Fruit fly (Drosophila melanogaster) whole organism, prepupa: Measurements from ENCODE around the gene CG32152.
A peak's percentile ranks its signal among the peaks of the same experiment; 100 is the strongest.

Experiments
- Blimp-1 ChIP-seq: fragments of 200-800 bp; sonication (Bioruptor generic); optimal IDR thresholded peaks from 3 replicates; lab custom pipeline; 2017; ENCODE audit warnings: missing biosample characterization, missing genetic modification characterization, mild to moderate bottlenecking, moderate library complexity, missing genetic modification reagents
- CG10631 ChIP-seq: fragments of 200-800 bp; sonication (Bioruptor generic); optimal IDR thresholded peaks from 2 replicates; lab custom pipeline; 2016; ENCODE audit warnings: missing biosample characterization, missing genetic modification characterization
- CG10669 ChIP-seq: fragments of 200-800 bp; sonication (Bioruptor generic); optimal IDR thresholded peaks from 3 replicates; lab custom pipeline; 2018; ENCODE audit warnings: missing biosample characterization, mild to moderate bottlenecking, missing genetic modification characterization, moderate library complexity
- CG11294 ChIP-seq: fragments of 200-800 bp; sonication (Bioruptor generic); IDR thresholded peaks from 2 replicates; pipeline ENCODE4 v1.3.6; 2022; ENCODE audit warnings: missing biosample characterization, missing genetic modification characterization
- CG11762 ChIP-seq: fragments of 200-800 bp; sonication (Bioruptor generic); optimal IDR thresholded peaks from 3 replicates; lab custom pipeline; 2016; ENCODE audit warnings: missing biosample characterization, missing genetic modification characterization; ENCODE audit not compliant: insufficient read depth
- CG1621 ChIP-seq: fragments of 200-800 bp; sonication (Bioruptor generic); optimal IDR thresholded peaks from 3 replicates; lab custom pipeline; 2018; ENCODE audit warnings: missing biosample characterization, mild to moderate bottlenecking, missing genetic modification characterization
- CG3032 ChIP-seq: fragments of 200-800 bp; optimal IDR thresholded peaks from 2 replicates; lab custom pipeline; 2019; ENCODE audit warnings: missing biosample characterization, mild to moderate bottlenecking, missing genetic modification characterization, moderate library complexity
- CG31627 ChIP-seq: fragments of 200-800 bp; sonication (Bioruptor generic); optimal IDR thresholded peaks from 3 replicates; lab custom pipeline; 2016; ENCODE audit warnings: missing biosample characterization, missing genetic modification characterization
- CG32006 ChIP-seq: fragments of 200-800 bp; sonication (Bioruptor generic); optimal IDR thresholded peaks from 3 replicates; lab custom pipeline; 2017; ENCODE audit warnings: missing biosample characterization, mild to moderate bottlenecking, missing genetic modification characterization
- CG3919 ChIP-seq: fragments of 200-800 bp; sonication (Bioruptor generic); optimal IDR thresholded peaks from 3 replicates; lab custom pipeline; 2016; ENCODE audit warnings: missing biosample characterization, missing genetic modification characterization
- CG6163 ChIP-seq: fragments of 200-800 bp; sonication (Bioruptor generic); IDR thresholded peaks from 3 replicates; pipeline ENCODE4 v1.3.6; 2022; ENCODE audit warnings: missing biosample characterization, missing genetic modification characterization
- CG6276 ChIP-seq: fragments of 200-800 bp; sonication (Bioruptor generic); optimal IDR thresholded peaks from 2 replicates; lab custom pipeline; 2017; ENCODE audit warnings: missing biosample characterization, mild to moderate bottlenecking, missing genetic modification characterization
- CG6792 ChIP-seq: fragments of 200-800 bp; sonication (Bioruptor generic); optimal IDR thresholded peaks from 3 replicates; lab custom pipeline; 2016; ENCODE audit warnings: missing biosample characterization, missing genetic modification characterization
- CG6808 ChIP-seq: fragments of 200-800 bp; sonication (Bioruptor generic); optimal IDR thresholded peaks from 3 replicates; lab custom pipeline; 2017; ENCODE audit warnings: missing biosample characterization, missing genetic modification characterization, mild to moderate bottlenecking, moderate library complexity, missing genetic modification reagents
- CG6854 ChIP-seq: fragments of 200-800 bp; sonication (Bioruptor generic); optimal IDR thresholded peaks from 2 replicates; lab custom pipeline; 2017; ENCODE audit warnings: missing biosample characterization, mild to moderate bottlenecking, missing genetic modification characterization
- CG8119 ChIP-seq: fragments of 200-800 bp; sonication (Bioruptor generic); IDR thresholded peaks from 3 replicates; pipeline ENCODE4 v1.3.6; 2022; ENCODE audit warnings: missing biosample characterization, missing genetic modification characterization
- CG8319 ChIP-seq: fragments of 200-800 bp; sonication (Bioruptor generic); optimal IDR thresholded peaks from 3 replicates; lab custom pipeline; 2016; ENCODE audit warnings: missing biosample characterization, missing genetic modification characterization
- CG9139 ChIP-seq: fragments of 200-800 bp; sonication (Bioruptor generic); optimal IDR thresholded peaks from 3 replicates; lab custom pipeline; 2017; ENCODE audit warnings: missing biosample characterization, mild to moderate bottlenecking, missing genetic modification characterization
- Eip78C ChIP-seq: fragments of 200-800 bp; sonication (Bioruptor generic); peaks from one replicate; lab custom pipeline; 2016; ENCODE audit warnings: missing biosample characterization, missing genetic modification characterization
- Eip93F ChIP-seq: fragments of 200-800 bp; sonication (Bioruptor generic); optimal IDR thresholded peaks from 2 replicates; lab custom pipeline; 2016; ENCODE audit warnings: missing biosample characterization, mild to moderate bottlenecking, missing genetic modification characterization
- Ets21C ChIP-seq: fragments of 200-800 bp; sonication (Bioruptor generic); optimal IDR thresholded peaks from 3 replicates; lab custom pipeline; 2016; ENCODE audit warnings: missing biosample characterization, missing genetic modification characterization
- Ets96B ChIP-seq: fragments of 200-800 bp; optimal IDR thresholded peaks from 2 replicates; lab custom pipeline; 2019; ENCODE audit warnings: missing biosample characterization, mild to moderate bottlenecking, missing genetic modification characterization, moderate library complexity
- Hr38 ChIP-seq: sonication (Bioruptor generic); optimal IDR thresholded peaks from 2 replicates; lab custom pipeline; 2016; ENCODE audit warnings: missing biosample characterization, missing genetic modification characterization
- Hr39 ChIP-seq: fragments of 200-800 bp; sonication (Bioruptor generic); optimal IDR thresholded peaks from 2 replicates; lab custom pipeline; 2016; ENCODE audit warnings: missing biosample characterization, missing genetic modification characterization
- Met ChIP-seq: fragments of 200-800 bp; sonication (Bioruptor generic); optimal IDR thresholded peaks from 3 replicates; lab custom pipeline; 2016; ENCODE audit warnings: missing biosample characterization, missing genetic modification characterization
- Smox ChIP-seq: fragments of 200-800 bp; sonication (Bioruptor generic); optimal IDR thresholded peaks from 3 replicates; lab custom pipeline; 2016; ENCODE audit warnings: missing biosample characterization, missing genetic modification characterization
- Sox102F ChIP-seq: fragments of 200-800 bp; sonication (Bioruptor generic); optimal IDR thresholded peaks from 2 replicates; lab custom pipeline; 2016; ENCODE audit warnings: missing biosample characterization, mild to moderate bottlenecking, missing genetic modification characterization
- Sox14 ChIP-seq: fragments of 200-800 bp; sonication (Bioruptor generic); optimal IDR thresholded peaks from 3 replicates; lab custom pipeline; 2016; ENCODE audit warnings: missing biosample characterization, missing genetic modification characterization
- Sox15 ChIP-seq: fragments of 200-800 bp; sonication (Bioruptor generic); optimal IDR thresholded peaks from 3 replicates; lab custom pipeline; 2016; ENCODE audit warnings: missing biosample characterization, missing genetic modification characterization
- acj6 ChIP-seq: fragments of 200-800 bp; sonication (Bioruptor generic); optimal IDR thresholded peaks from 3 replicates; lab custom pipeline; 2016; ENCODE audit warnings: missing biosample characterization, missing genetic modification characterization
- cyc ChIP-seq: fragments of 200-800 bp; sonication (Bioruptor generic); optimal IDR thresholded peaks from 3 replicates; lab custom pipeline; 2016; ENCODE audit warnings: missing biosample characterization, missing genetic modification characterization
- dac ChIP-seq: fragments of 200-800 bp; sonication (Bioruptor generic); optimal IDR thresholded peaks from 2 replicates; lab custom pipeline; 2017; ENCODE audit warnings: missing biosample characterization, mild to moderate bottlenecking, missing genetic modification characterization
- eg ChIP-seq: fragments of 200-800 bp; sonication (Bioruptor generic); IDR thresholded peaks from 3 replicates; pipeline ENCODE4 v1.3.6; 2022; ENCODE audit warnings: missing biosample characterization, missing genetic modification characterization
- esn ChIP-seq: fragments of 200-800 bp; sonication (Bioruptor generic); optimal IDR thresholded peaks from 2 replicates; lab custom pipeline; 2016; ENCODE audit warnings: missing biosample characterization, mild to moderate bottlenecking, missing genetic modification characterization, moderate library complexity
- fd85E ChIP-seq: fragments of 200-800 bp; sonication (Bioruptor generic); optimal IDR thresholded peaks from 3 replicates; lab custom pipeline; 2016; ENCODE audit warnings: missing biosample characterization, missing genetic modification characterization
- fkh ChIP-seq: fragments of 200-800 bp; sonication (Bioruptor generic); optimal IDR thresholded peaks from 3 replicates; lab custom pipeline; 2017; ENCODE audit warnings: missing biosample characterization, mild to moderate bottlenecking, missing genetic modification characterization, moderate library complexity
- lz ChIP-seq: fragments of 200-800 bp; sonication (Bioruptor generic); optimal IDR thresholded peaks from 3 replicates; lab custom pipeline; 2016; ENCODE audit warnings: missing biosample characterization, missing genetic modification characterization
- net ChIP-seq: fragments of 200-800 bp; sonication (Bioruptor generic); optimal IDR thresholded peaks from 3 replicates; lab custom pipeline; 2016; ENCODE audit warnings: missing biosample characterization, missing genetic modification characterization
- salr ChIP-seq, 2 experiments: fragments of 200-800 bp; sonication (Bioruptor generic); optimal IDR thresholded peaks; 3 replicates each; lab custom pipeline; 2016 to 2018; ENCODE audit warnings: missing biosample characterization in 2 of 2, missing genetic modification characterization in 2 of 2, mild to moderate bottlenecking in 1 of 2
- ss ChIP-seq, 2 experiments: fragments of 200-800 bp; sonication (Bioruptor generic); optimal IDR thresholded peaks; 2 replicates in 1 of 2; 3 replicates in 1 of 2; lab custom pipeline; 2017 to 2018; ENCODE audit warnings: mild to moderate bottlenecking in 2 of 2, missing biosample characterization in 2 of 2, missing genetic modification characterization in 2 of 2, moderate library complexity in 1 of 2
- svp ChIP-seq: fragments of 200-800 bp; sonication (Bioruptor generic); peaks from one replicate; lab custom pipeline; 2016; ENCODE audit warnings: missing biosample characterization, missing genetic modification characterization
- vri ChIP-seq: fragments of 200-800 bp; sonication (Bioruptor generic); optimal IDR thresholded peaks from 3 replicates; lab custom pipeline; 2016; ENCODE audit warnings: missing biosample characterization, mild to moderate bottlenecking, missing genetic modification characterization

CG32152 gene

dm6 chr3L:16167723-16168386, 24.0 kb upstream of the CG32152 start (continued):
- TF ChIP-seq ss (GFP tag; optimal IDR thresholded peaks at IDR 0.05; lab: Kevin White, UChicago) (no peak), cyc (no peak), CG6854 (GFP tag; lab: Kevin White, UChicago) (no peak), CG10631 (peak; percentile 2), vri (no peak), net (GFP tag; lab: Kevin White, UChicago) (no peak), Blimp-1 (no peak), CG6163 (GFP tag; lab: Robert Waterston, UW) (no peak)

DNA sequence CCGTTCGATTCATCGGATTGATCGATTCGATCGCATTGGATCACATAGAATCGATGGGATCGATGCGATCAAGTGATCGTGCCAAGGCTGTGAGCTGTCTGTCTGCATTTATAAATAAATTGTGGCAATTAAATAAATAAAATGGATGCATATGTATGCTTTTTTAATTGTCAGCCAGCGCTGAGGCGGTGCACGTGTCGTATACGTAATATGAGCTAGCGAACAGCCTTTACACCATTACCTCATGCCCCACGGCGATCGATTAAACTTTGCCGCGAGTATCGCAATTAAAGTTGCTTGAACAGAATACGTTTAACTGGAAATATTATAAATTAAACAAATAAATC, 23.1 kb upstream of the CG32152 start:
- peak; percentile 56 for TF ChIP-seq Eip78C (GFP tag; lab: Kevin White, UChicago)
- TF ChIP-seq salr (GFP tag; optimal IDR thresholded peaks at IDR 0.05; lab: Kevin White, UChicago) = no peak

- no peak for TF ChIP-seq CG8319
- TF ChIP-seq Sox14 (GFP tag; lab: Kevin White, UChicago) = no peak
- no peak for TF ChIP-seq Hr39 (GFP tag; lab: Kevin White, UChicago)
- TF ChIP-seq CG8119 (GFP tag; lab: Robert Waterston, UW) = 0 out of 3 replicates have a peak, but pooled peaks have one; percentile 11
- TF ChIP-seq Eip93F (GFP tag; lab: Kevin White, UChicago) = no peak
- no peak for TF ChIP-seq acj6
- no peak for TF ChIP-seq CG10631
- no peak for TF ChIP-seq dac
- TF ChIP-seq CG6808 = no peak
- no peak for TF ChIP-seq CG11294
- TF ChIP-seq fd85E (GFP tag; lab: Kevin White, UChicago) = no peak
- 0 out of 3 replicates have a peak, but pooled peaks have one; percentile 11 for TF ChIP-seq CG6163 (GFP tag; lab: Robert Waterston, UW)
- TF ChIP-seq CG1621 = no peak
- no peak for TF ChIP-seq Ets96B (tag; lab: Kevin White, UChicago)
- TF ChIP-seq CG6276 (GFP tag; lab: Kevin White, UChicago) = no peak
- TF ChIP-seq Met (GFP tag; lab: Kevin White, UChicago) = no peak
- peak; percentile 62 for TF ChIP-seq Eip78C (GFP tag; lab: Kevin White, UChicago)
- no peak for TF ChIP-seq esn (GFP tag; lab: Kevin White, UChicago)
- no peak for TF ChIP-seq CG3919
- no peak for TF ChIP-seq cyc
- TF ChIP-seq CG3032 (tag; lab: Kevin White, UChicago) = no peak
- TF ChIP-seq svp (GFP tag; lab: Kevin White, UChicago) = peak; percentile 40
- no peak for TF ChIP-seq eg (GFP tag; lab: Robert Waterston, UW)
- TF ChIP-seq lz (GFP tag; lab: Kevin White, UChicago) = no peak
- peak; percentile 46 for TF ChIP-seq vri
- no peak for TF ChIP-seq CG6854 (GFP tag; lab: Kevin White, UChicago)
- no peak for TF ChIP-seq CG6792 (GFP tag; lab: Kevin White, UChicago)
- no peak for TF ChIP-seq CG9139 (GFP tag; lab: Kevin White, UChicago)
- peak; percentile 82 for TF ChIP-seq fkh
These were observed 22.6 kb upstream of the CG32152 start for dm6 chr3L:16166217-16166997.

DNA sequence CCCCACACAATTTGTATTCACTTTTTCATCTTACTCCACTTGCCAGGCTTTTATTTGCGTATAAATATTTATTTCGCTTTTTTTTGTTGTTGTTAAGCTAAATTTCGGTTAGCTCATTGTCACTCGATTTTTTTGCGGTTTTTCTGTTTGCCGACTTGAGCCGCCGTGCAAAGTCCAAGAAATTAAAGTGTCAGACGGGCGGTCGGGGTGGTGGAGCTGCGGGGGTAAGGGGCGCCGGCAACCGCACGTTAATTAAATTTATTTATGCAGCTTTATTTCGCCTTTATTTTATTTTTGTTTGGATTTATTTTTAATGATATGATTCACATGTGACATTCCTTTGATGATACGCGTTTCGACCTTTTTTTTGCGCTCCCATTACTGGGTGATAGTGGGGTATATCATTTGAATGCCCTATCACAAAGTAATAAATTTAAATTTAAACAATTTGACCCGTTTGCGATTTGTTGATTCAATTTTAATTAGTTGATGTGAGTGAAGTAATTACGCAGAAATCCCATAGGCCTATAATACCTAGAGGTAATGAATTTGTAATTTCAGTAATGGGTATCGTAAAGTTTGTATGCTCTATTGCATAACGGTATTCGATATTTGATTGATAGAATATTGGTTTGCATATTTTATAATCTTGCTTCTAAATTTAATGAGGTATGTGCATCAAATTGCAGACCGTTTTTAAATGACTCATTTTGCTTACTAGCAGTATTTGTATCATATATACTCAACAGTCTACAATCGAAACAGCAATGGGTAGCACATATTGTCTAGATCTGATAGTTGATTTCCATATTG, 21.7 kb upstream of the CG32152 start:
- TF ChIP-seq CG10669 (GFP tag; lab: Kevin White, UChicago) (no peak), CG32006 (GFP tag; lab: Kevin White, UChicago) (peak; percentile 1), Sox14 (GFP tag; lab: Kevin White, UChicago) (peak; percentile 66), Sox102F (GFP tag; lab: Kevin White, UChicago) (peak; percentile 72), Hr38 (GFP tag; lab: Kevin White, UChicago) (no peak), esn (GFP tag; lab: Kevin White, UChicago) (peak; percentile 74), CG11762 (GFP tag; lab: Kevin White, UChicago) (peak; percentile 1), CG31627 (peak; percentile 78), Eip78C (GFP tag; lab: Kevin White, UChicago) (peak; percentile 86), net (GFP tag; lab: Kevin White, UChicago) (peak; percentile 31), Smox (GFP tag; lab: Kevin White, UChicago) (peak; percentile 55), Ets21C (GFP tag; lab: Kevin White, UChicago) (peak; percentile 63), Ets96B (tag; lab: Kevin White, UChicago) (no peak), CG11294 (no peak), CG6808 (no peak), Met (GFP tag; lab: Kevin White, UChicago) (peak; percentile 70), CG3919 (peak; percentile 21), fd85E (GFP tag; lab: Kevin White, UChicago) (no peak), CG8119 (GFP tag; lab: Robert Waterston, UW) (no peak), Sox15 (GFP tag; lab: Kevin White, UChicago) (peak; percentile 34)
